Worm (Caenorhabditis elegans) whole organism, midembryonic: ENCODE measurements around the gene C39B5.14.

Experiments
- T22C8.4 ChIP-seq: fragments of 200-800 bp; sonication (Bioruptor generic); IDR thresholded peaks from 2 replicates; pipeline ENCODE4 v1.3.6; 2022; ENCODE audit warnings: missing genetic modification characterization, missing compliant biosample characterization
- cog-1 ChIP-seq: sonication (generic microtip); optimal IDR thresholded peaks from 2 replicates; lab custom pipeline; 2016; ENCODE audit warnings: missing genetic modification characterization, missing compliant biosample characterization
- flt-1 ChIP-seq: fragments of 200-800 bp; sonication (Bioruptor generic); IDR thresholded peaks from 2 replicates; pipeline ENCODE4 v1.3.6; 2022; ENCODE audit warnings: missing genetic modification characterization, missing compliant biosample characterization
- klf-2 ChIP-seq: fragments of 200-800 bp; sonication (Bioruptor generic); conservative IDR thresholded peaks from 2 replicates; pipeline ENCODE4 v1.3.6; 2022; ENCODE audit warnings: missing genetic modification reagents, missing genetic modification characterization, missing compliant biosample characterization
- med-1 ChIP-seq: sonication (generic microtip); optimal IDR thresholded peaks from 2 replicates; lab custom pipeline; 2017; ENCODE audit warnings: missing genetic modification characterization, mild to moderate bottlenecking, missing compliant biosample characterization, antibody characterized with exemption, missing genetic modification reagents; ENCODE audit not compliant: insufficient read depth
- ref-1 ChIP-seq: fragments of 200-800 bp; sonication (Bioruptor generic); conservative IDR thresholded peaks from 2 replicates; pipeline ENCODE4 v1.3.6; 2022; ENCODE audit warnings: missing genetic modification reagents, missing genetic modification characterization, missing compliant biosample characterization
- tab-1 ChIP-seq: fragments of 200-800 bp; sonication (Bioruptor generic); IDR thresholded peaks from 2 replicates; pipeline ENCODE4 v1.3.6; 2022; ENCODE audit warnings: missing genetic modification characterization, missing compliant biosample characterization
- ztf-23 ChIP-seq: fragments of 200-800 bp; sonication (Bioruptor generic); IDR thresholded peaks from 2 replicates; pipeline ENCODE4 v1.3.6; 2022; ENCODE audit warnings: missing genetic modification reagents, missing genetic modification characterization, missing compliant biosample characterization
- ztf-29 ChIP-seq: fragments of 200-800 bp; sonication (Bioruptor generic); IDR thresholded peaks from 2 replicates; pipeline ENCODE4 v1.3.6; 2022; ENCODE audit warnings: missing genetic modification reagents, missing genetic modification characterization, missing compliant biosample characterization

C39B5.14 gene

DNA sequence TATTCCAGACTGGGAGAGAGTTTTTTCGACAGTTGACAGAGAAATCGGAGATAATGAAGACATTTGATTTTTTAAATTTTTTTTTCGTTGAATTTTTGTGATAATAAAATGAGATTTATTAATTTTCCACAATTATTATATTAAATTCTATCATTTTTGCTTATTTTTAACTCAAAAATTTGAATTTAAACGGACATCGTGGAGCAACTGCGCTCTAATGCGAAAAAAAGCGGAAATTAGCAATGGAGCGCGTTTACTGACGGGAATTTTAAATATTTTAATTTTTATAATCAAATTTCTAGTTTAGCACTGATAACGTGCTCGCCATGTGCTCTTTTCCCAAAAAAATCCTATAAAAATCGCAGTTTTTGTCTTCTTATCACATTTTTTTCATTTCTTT lies at the start of gene C39B5.14:
TSS of gene C39B5.14 (plus strand) at position 301 of the 400 bp plus-strand sequence.
- TF ChIP-seq ztf-23 (no peak), cog-1 (tag; lab: Kevin White, UChicago) (no peak), klf-2 (no peak)

DNA sequence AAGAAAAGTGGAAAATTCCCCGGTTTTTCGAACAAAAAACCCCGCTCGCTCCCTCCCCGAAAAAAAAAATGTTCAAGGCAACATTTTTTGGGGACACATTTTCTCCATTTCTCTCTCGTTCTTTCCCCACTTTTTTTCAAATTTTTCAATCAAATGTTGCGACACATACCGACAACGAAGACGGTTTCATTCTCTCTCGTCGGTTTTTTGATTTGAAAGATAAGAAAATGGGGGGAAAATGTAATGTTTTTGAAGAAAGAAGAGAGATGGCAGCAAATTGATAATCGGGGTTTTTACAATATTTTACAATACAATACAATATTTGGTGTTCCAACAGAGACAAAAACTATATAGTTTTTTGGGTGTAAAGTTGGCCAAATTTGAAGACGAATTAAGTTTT lies 41.8 kb upstream of the C39B5.14 start:
- TF ChIP-seq tab-1 (GFP tag; lab: Robert Waterston, UW): no peak
- TF ChIP-seq med-1 (GFP tag; lab: Kevin White, UChicago): no peak
- no peak for TF ChIP-seq ztf-23
- no peak for TF ChIP-seq cog-1 (tag; lab: Kevin White, UChicago)
- TF ChIP-seq ref-1: no peak
- TF ChIP-seq klf-2: no peak
- no peak for TF ChIP-seq flt-1 (GFP tag; lab: Robert Waterston, UW)
- TF ChIP-seq ztf-29 (GFP tag; lab: Robert Waterston, UW): no peak
- no peak for TF ChIP-seq T22C8.4 (GFP tag; lab: Robert Waterston, UW)

DNA sequence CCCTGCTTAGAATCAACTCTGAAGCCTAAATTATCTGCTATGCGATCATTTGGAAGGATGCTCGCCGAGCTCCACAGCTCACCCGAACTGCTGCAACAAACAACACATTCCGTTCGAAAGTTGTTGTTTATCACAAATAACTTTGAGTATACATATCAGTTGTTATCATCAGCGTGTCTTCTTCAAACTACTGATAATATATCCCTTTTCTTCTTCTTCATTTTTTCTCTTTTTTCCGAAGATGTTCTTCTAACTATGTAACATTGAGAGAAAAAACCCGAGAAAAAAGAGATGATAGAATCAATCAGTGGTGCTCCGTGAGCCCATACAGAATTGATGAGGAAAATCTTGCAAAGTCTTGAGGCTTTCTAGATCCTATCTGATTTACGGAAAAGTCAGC lies 40.7 kb upstream of the C39B5.14 start:
- TF ChIP-seq ztf-23: no peak
- no peak for TF ChIP-seq cog-1 (tag; lab: Kevin White, UChicago)
- no peak for TF ChIP-seq ztf-29 (GFP tag; lab: Robert Waterston, UW)
- TF ChIP-seq flt-1 (GFP tag; lab: Robert Waterston, UW): no peak
- TF ChIP-seq ref-1: no peak
- no peak for TF ChIP-seq T22C8.4 (GFP tag; lab: Robert Waterston, UW)
- TF ChIP-seq klf-2: no peak
- TF ChIP-seq tab-1 (GFP tag; lab: Robert Waterston, UW): no peak
- TF ChIP-seq med-1 (GFP tag; lab: Kevin White, UChicago): no peak

DNA sequence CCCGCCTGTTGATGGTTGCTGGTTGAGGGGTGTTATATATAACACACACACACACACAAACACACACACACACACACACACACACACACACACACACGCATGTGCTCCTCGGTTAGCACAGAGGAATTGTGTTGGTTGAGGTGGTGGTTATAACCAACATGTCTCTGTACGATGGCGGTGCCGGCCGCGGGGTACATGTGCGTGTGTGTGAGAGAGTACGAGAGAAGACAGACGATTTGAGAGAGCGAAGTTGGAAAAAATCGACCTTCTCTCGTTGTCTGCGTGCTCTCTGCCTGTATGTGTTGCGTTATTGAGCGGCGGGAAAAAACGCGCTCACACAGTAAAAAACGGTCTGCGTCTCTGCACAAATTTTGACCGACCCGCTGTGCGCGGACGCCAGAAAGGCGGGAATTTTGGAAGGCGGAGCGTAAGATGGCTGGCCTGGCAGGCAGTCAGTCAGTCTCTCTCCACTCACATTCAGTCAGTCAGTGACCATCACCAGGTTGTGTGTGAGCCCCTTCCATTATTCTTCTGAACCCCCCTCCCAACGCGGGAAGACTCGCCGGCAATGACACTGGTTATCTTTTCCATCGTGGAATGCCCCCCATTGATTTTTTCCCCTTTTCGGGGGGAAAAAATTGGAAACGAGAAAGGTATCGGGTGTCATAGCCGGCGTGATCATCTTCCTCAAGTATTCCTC lies 39.2 kb upstream of the C39B5.14 start:
- TF ChIP-seq ztf-23 (no peak), cog-1 (tag; lab: Kevin White, UChicago) (peak; percentile 57), tab-1 (GFP tag; lab: Robert Waterston, UW) (no peak), flt-1 (GFP tag; lab: Robert Waterston, UW) (peak; percentile 59; the same call in 1 of the 2 replicates), ref-1 (no peak), T22C8.4 (GFP tag; lab: Robert Waterston, UW) (no peak), med-1 (GFP tag; lab: Kevin White, UChicago) (no peak), ztf-29 (GFP tag; lab: Robert Waterston, UW) (no peak), klf-2 (no peak)

DNA sequence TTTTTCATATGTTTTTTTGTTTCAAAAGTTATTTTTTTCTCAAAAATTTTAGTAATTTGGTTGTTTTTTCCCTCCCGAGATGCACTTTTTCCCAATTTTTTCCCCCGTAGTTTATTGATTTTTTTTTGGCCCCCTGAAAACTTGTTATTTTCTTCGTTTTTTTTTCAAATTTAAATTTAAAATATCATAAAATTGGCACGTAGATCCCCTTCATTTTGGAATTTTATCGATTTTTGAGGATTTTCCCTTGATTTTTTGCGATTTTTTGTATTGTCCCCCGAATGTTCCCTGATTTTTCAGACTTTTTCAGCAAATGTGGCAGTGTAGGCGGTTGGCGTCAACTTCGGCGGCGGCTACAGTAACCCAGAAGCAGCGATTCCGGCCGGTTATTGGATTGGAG lies 13.5 kb upstream of the C39B5.14 start, which contains the start of gene C39B5.6:
TSS of gene C39B5.6 (plus strand) at position 301 of the 400 bp plus-strand sequence.
- TF ChIP-seq T22C8.4 (GFP tag; lab: Robert Waterston, UW) (0 out of 2 replicates have a peak, but pooled peaks have one; percentile 23), tab-1 (GFP tag; lab: Robert Waterston, UW) (no peak), med-1 (GFP tag; lab: Kevin White, UChicago) (no peak)

DNA sequence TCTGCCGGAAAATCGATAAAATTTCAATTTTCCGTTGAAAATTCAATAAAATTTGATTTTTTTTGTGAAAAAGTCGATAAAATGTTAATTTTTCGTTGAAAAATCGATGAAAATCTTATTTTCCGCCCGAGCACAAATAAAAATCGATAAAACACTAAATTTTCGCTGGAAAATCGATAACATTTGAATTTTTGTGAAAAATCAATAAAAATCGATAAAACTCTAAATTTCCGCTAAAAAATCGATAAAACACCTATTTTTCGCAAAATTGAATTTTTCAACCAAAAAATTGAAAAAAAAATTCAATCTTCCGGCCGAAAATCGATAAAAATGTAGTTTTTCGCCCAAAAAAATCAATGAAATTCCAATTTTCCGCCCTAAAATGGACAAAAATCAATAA lies 6.1 kb upstream of the C39B5.14 start:
- TF ChIP-seq T22C8.4 (GFP tag; lab: Robert Waterston, UW): peak; percentile 66
- TF ChIP-seq med-1 (GFP tag; lab: Kevin White, UChicago): no peak

DNA sequence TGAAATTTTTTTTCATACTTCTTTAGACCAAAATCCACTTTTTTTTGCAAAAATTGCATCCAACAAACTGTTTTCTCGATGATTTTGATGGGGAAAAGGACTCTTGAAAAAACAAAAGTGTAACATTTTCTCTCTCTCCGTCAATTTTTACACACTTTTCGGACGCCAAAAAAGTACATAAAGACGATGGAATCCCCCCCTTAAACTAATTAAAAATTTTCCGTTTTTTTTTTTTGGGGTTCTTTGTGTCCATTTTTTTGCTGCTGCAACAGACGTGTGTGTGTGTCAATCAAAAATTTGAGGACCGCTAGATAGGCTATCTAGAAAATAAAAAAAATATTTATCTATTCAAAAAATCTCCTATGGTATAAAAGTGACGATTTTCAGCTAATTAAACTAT lies 3.4 kb upstream of the C39B5.14 start, which contains the start of gene C39B5.5:
TSS of gene C39B5.5 (plus strand) at position 301 of the 400 bp plus-strand sequence.
- no peak for TF ChIP-seq tab-1 (GFP tag; lab: Robert Waterston, UW)

DNA sequence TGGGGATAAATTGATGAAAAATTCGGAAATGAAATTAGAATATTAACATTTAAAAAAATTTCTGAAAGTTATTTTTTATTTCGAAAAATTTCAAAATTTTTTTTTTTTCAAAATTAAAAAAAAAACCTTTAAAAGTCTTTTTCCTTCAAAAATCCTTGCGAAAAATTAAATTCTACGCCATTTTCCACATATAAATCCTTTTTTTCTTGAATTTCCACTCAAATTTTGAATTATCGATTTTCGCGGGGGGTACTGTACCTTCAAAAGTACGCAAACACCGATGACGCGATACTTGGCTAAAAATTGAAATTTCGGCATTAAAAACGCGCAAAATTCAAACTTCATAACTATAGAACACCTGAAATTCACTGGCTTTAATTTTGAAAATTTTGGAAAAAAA lies 619 bp upstream of the C39B5.14 start:
- no peak for TF ChIP-seq T22C8.4 (GFP tag; lab: Robert Waterston, UW)
- no peak for TF ChIP-seq flt-1 (GFP tag; lab: Robert Waterston, UW)
- TF ChIP-seq med-1 (GFP tag; lab: Kevin White, UChicago): no peak
- no peak for TF ChIP-seq ztf-23
- no peak for TF ChIP-seq ztf-29 (GFP tag; lab: Robert Waterston, UW)
- no peak for TF ChIP-seq klf-2
- TF ChIP-seq ref-1: no peak
- no peak for TF ChIP-seq cog-1 (tag; lab: Kevin White, UChicago)
- TF ChIP-seq tab-1 (GFP tag; lab: Robert Waterston, UW): no peak

DNA sequence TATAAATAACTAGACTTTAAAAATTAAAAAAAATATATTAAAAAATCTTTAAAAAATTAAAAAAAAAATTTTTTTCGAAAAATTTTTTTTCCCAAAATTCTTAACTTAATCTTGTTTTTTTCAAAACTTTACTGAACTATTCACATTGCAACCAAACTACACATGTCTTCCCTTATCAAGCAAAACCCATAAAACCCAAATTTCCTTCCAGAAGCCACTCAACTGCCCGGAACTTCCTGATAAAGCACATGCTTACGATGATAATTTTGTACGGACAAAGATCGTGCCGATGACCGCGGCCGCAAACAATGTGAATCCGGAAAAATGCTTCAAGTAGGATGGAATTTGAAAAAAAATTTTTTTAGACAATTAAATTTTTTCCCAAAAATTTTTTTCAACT lies 1.1 kb downstream of the C39B5.14 start:
- TF ChIP-seq ztf-23 (no peak), klf-2 (no peak), ref-1 (no peak), ztf-29 (GFP tag; lab: Robert Waterston, UW) (no peak), T22C8.4 (GFP tag; lab: Robert Waterston, UW) (no peak), tab-1 (GFP tag; lab: Robert Waterston, UW) (no peak), med-1 (GFP tag; lab: Kevin White, UChicago) (no peak), flt-1 (GFP tag; lab: Robert Waterston, UW) (no peak), cog-1 (tag; lab: Kevin White, UChicago) (no peak)

DNA sequence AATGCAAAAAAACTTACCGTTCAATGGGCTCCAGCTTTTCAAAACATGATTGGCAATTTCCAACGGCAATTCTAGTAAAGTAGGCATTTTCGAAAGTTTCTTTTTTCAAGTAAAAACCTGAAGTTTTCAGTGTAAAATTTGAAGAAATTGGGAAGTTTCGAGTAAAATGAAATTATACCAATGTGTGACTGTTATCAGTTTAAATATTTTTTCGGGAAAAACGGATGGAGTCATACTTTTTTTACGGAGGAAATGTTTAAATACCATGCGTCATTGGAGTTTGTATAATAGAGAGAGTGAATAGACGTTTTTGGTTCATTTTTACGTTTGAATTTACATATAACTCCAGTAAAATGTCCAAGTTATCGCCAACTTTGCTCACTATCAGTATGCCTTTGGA lies 8.2 kb downstream of the C39B5.14 start, which contains the start of gene fbxa-12:
TSS of gene fbxa-12 (plus strand) at position 301 of the 400 bp plus-strand sequence.
- no peak for TF ChIP-seq tab-1 (GFP tag; lab: Robert Waterston, UW)
- TF ChIP-seq T22C8.4 (GFP tag; lab: Robert Waterston, UW): no peak
- TF ChIP-seq ref-1: no peak
- no peak for TF ChIP-seq cog-1 (tag; lab: Kevin White, UChicago)
- no peak for TF ChIP-seq ztf-23
- no peak for TF ChIP-seq ztf-29 (GFP tag; lab: Robert Waterston, UW)
- TF ChIP-seq flt-1 (GFP tag; lab: Robert Waterston, UW): no peak
- no peak for TF ChIP-seq med-1 (GFP tag; lab: Kevin White, UChicago)
- no peak for TF ChIP-seq klf-2
